Worm (Caenorhabditis elegans) whole organism, L4 larva: ENCODE data around the gene arx-5.

Source experiments
- D1046.2 ChIP-seq: fragments of 200-800 bp; sonication (Bioruptor generic); IDR thresholded peaks from 2 replicates; pipeline ENCODE4 v1.3.6; 2022; ENCODE audit warnings: missing genetic modification characterization, missing compliant biosample characterization
- F10B5.3 ChIP-seq: sonication (generic microtip); optimal IDR thresholded peaks from 2 replicates; lab custom pipeline; 2016; ENCODE audit warnings: mild to moderate bottlenecking, missing genetic modification characterization, missing compliant biosample characterization
- F26F4.8 ChIP-seq: fragments of 200-800 bp; sonication (Bioruptor generic); conservative IDR thresholded peaks from 2 replicates; pipeline ENCODE4 v1.3.6; 2022; ENCODE audit warnings: missing genetic modification characterization, missing compliant biosample characterization
- F49E8.2 ChIP-seq: sonication (generic microtip); optimal IDR thresholded peaks from 2 replicates; lab custom pipeline; 2016; ENCODE audit warnings: missing compliant biosample characterization, mild to moderate bottlenecking, missing genetic modification characterization, borderline replicate concordance
- T20F7.1 ChIP-seq: fragments of 200-800 bp; sonication (Bioruptor generic); optimal IDR thresholded peaks from 2 replicates; lab custom pipeline; 2018; ENCODE audit warnings: mild to moderate bottlenecking, missing genetic modification characterization, missing compliant biosample characterization
- Y105C5A.15 ChIP-seq: fragments of 200-800 bp; sonication (Bioruptor generic); IDR thresholded peaks from 2 replicates; pipeline ENCODE4 v1.3.6; 2022; ENCODE audit warnings: missing genetic modification characterization, missing compliant biosample characterization
- Y48G9A.11 ChIP-seq: fragments of 200-800 bp; sonication (Bioruptor generic); IDR thresholded peaks from 2 replicates; pipeline ENCODE4 v1.3.6; 2022; ENCODE audit warnings: missing genetic modification reagents, missing genetic modification characterization, missing compliant biosample characterization
- Y5F2A.4 ChIP-seq: fragments of 200-800 bp; sonication (Bioruptor generic); optimal IDR thresholded peaks from 2 replicates; lab custom pipeline; 2018; ENCODE audit warnings: mild to moderate bottlenecking, missing genetic modification characterization, missing compliant biosample characterization
- ama-1 ChIP-seq: fragments of 150-350 bp; optimal IDR thresholded peaks from 2 replicates; lab custom pipeline; 2014; ENCODE audit warnings: inconsistent platforms, mixed read lengths
- attf-4 ChIP-seq: sonication (generic microtip); optimal IDR thresholded peaks from 3 replicates; lab custom pipeline; 2017; ENCODE audit warnings: missing biosample characterization, missing genetic modification characterization
- ceh-28 ChIP-seq: fragments of 150-350 bp; optimal IDR thresholded peaks from 2 replicates; lab custom pipeline; 2014; ENCODE audit warnings: missing biosample characterization, missing genetic modification reagents, missing genetic modification characterization
- ctbp-1 ChIP-seq: fragments of 200-800 bp; sonication (Bioruptor generic); IDR thresholded peaks from 2 replicates; pipeline ENCODE4 v1.3.6; 2022; ENCODE audit warnings: missing genetic modification reagents, missing genetic modification characterization, missing compliant biosample characterization
- daf-12 ChIP-seq: fragments of 150-350 bp; optimal IDR thresholded peaks from 2 replicates; lab custom pipeline; 2014; ENCODE audit warnings: missing biosample characterization, missing genetic modification reagents, missing genetic modification characterization
- daf-8 ChIP-seq: fragments of 200-800 bp; sonication (Bioruptor generic); IDR thresholded peaks from 2 replicates; pipeline ENCODE4 v1.3.6; 2022; ENCODE audit warnings: missing genetic modification characterization, missing compliant biosample characterization
- dmd-9 ChIP-seq: fragments of 200-800 bp; sonication (Bioruptor generic); IDR thresholded peaks from 2 replicates; pipeline ENCODE4 v1.3.6; 2022; ENCODE audit warnings: missing genetic modification reagents, missing genetic modification characterization, missing compliant biosample characterization
- fkh-10 ChIP-seq: fragments of 150-350 bp; optimal IDR thresholded peaks from 2 replicates; lab custom pipeline; 2014; ENCODE audit warnings: missing biosample characterization, missing genetic modification reagents, missing genetic modification characterization
- fos-1 ChIP-seq: fragments of 150-350 bp; optimal IDR thresholded peaks from 2 replicates; lab custom pipeline; 2014; ENCODE audit warnings: missing biosample characterization, missing genetic modification characterization
- hlh-11 ChIP-seq: fragments of 200-800 bp; sonication (Bioruptor generic); optimal IDR thresholded peaks from 2 replicates; lab custom pipeline; 2018; ENCODE audit warnings: mild to moderate bottlenecking, missing genetic modification characterization, missing compliant biosample characterization
- hlh-30 ChIP-seq: sonication (generic microtip); optimal IDR thresholded peaks from 2 replicates; lab custom pipeline; 2017; ENCODE audit warnings: antibody characterized with exemption, mild to moderate bottlenecking, missing genetic modification characterization, missing compliant biosample characterization; ENCODE audit not compliant: insufficient read depth
- lim-7 ChIP-seq: fragments of 200-800 bp; sonication (Bioruptor generic); IDR thresholded peaks from 2 replicates; pipeline ENCODE4 v1.3.6; 2022; ENCODE audit warnings: missing genetic modification characterization, missing compliant biosample characterization
- lin-38 ChIP-seq: fragments of 200-800 bp; sonication (Bioruptor generic); IDR thresholded peaks from 2 replicates; pipeline ENCODE4 v1.3.6; 2022; ENCODE audit warnings: missing genetic modification reagents, missing genetic modification characterization, missing compliant biosample characterization
- lin-39 ChIP-seq: fragments of 150-350 bp; optimal IDR thresholded peaks from 2 replicates; lab custom pipeline; 2014; ENCODE audit warnings: missing biosample characterization, missing genetic modification reagents, missing genetic modification characterization
- madf-5 ChIP-seq, 2 experiments: fragments of 200-800 bp; sonication (Bioruptor generic); IDR thresholded peaks; 2 replicates each; pipeline ENCODE4 v1.3.6; 2022; ENCODE audit warnings: missing compliant biosample characterization in 2 of 2, missing genetic modification characterization in 2 of 2
- madf-9 ChIP-seq: fragments of 200-800 bp; sonication (Bioruptor generic); conservative IDR thresholded peaks from 2 replicates; pipeline ENCODE4 v1.3.6; 2022; ENCODE audit warnings: missing genetic modification reagents, missing genetic modification characterization, missing compliant biosample characterization
- mes-2 ChIP-seq: sonication (generic microtip); optimal IDR thresholded peaks from 2 replicates; lab custom pipeline; 2016; ENCODE audit warnings: missing genotype, mild to moderate bottlenecking, missing genetic modification characterization, missing compliant biosample characterization; ENCODE audit not compliant: poor library complexity, severe bottlenecking
- nhr-10 ChIP-seq: fragments of 150-350 bp; optimal IDR thresholded peaks from 2 replicates; lab custom pipeline; 2014; ENCODE audit warnings: missing biosample characterization, missing genetic modification characterization
- nhr-102 ChIP-seq: sonication (generic microtip); optimal IDR thresholded peaks from 2 replicates; lab custom pipeline; 2016; ENCODE audit warnings: mild to moderate bottlenecking, missing genetic modification characterization, moderate library complexity, missing compliant biosample characterization
- nhr-237 ChIP-seq: sonication (generic microtip); optimal IDR thresholded peaks from 2 replicates; lab custom pipeline; 2017; ENCODE audit warnings: missing biosample characterization, missing genetic modification characterization
- nhr-28 ChIP-seq: fragments of 150-350 bp; optimal IDR thresholded peaks from 2 replicates; lab custom pipeline; 2014; ENCODE audit warnings: missing biosample characterization, missing genetic modification characterization
- nhr-41 ChIP-seq: fragments of 200-800 bp; sonication (Bioruptor generic); IDR thresholded peaks from 2 replicates; pipeline ENCODE4 v1.3.6; 2022; ENCODE audit warnings: missing genetic modification reagents, missing genetic modification characterization, missing compliant biosample characterization
- nhr-6 ChIP-seq: fragments of 150-350 bp; optimal IDR thresholded peaks from 2 replicates; lab custom pipeline; 2014; ENCODE audit warnings: missing biosample characterization, missing genetic modification characterization
- pqm-1 ChIP-seq: sonication (generic microtip); optimal IDR thresholded peaks from 2 replicates; lab custom pipeline; 2017; ENCODE audit warnings: missing biosample characterization, missing genetic modification characterization
- saeg-2 ChIP-seq: fragments of 200-800 bp; sonication (Bioruptor generic); IDR thresholded peaks from 2 replicates; pipeline ENCODE4 v1.3.6; 2022; ENCODE audit warnings: missing genetic modification reagents, missing genetic modification characterization, missing compliant biosample characterization
- sdz-12 ChIP-seq: fragments of 200-800 bp; sonication (Bioruptor generic); optimal IDR thresholded peaks from 2 replicates; lab custom pipeline; 2018; ENCODE audit warnings: mild to moderate bottlenecking, missing genetic modification characterization, missing compliant biosample characterization
- skn-1 ChIP-seq: fragments of 150-350 bp; optimal IDR thresholded peaks from 2 replicates; lab custom pipeline; 2014; ENCODE audit warnings: missing biosample characterization, missing genetic modification characterization
- spr-3 ChIP-seq: fragments of 200-800 bp; sonication (Bioruptor generic); optimal IDR thresholded peaks from 2 replicates; lab custom pipeline; 2018; ENCODE audit warnings: mild to moderate bottlenecking, missing genetic modification characterization, missing compliant biosample characterization
- unc-62 ChIP-seq, 3 experiments: fragments of 150-350 bp in 1 of 3; sonication (generic microtip); optimal IDR thresholded peaks in 2 of 3; peaks in 1 of 3; 1 replicate in 1 of 3; 2 replicates in 2 of 3; lab custom pipeline; 2014 to 2017; ENCODE audit warnings: missing biosample characterization in 3 of 3, missing genetic modification characterization in 3 of 3, missing genetic modification reagents in 3 of 3, missing genotype in 1 of 3
- zag-1 ChIP-seq: fragments of 150-350 bp; optimal IDR thresholded peaks from 2 replicates; lab custom pipeline; 2014; ENCODE audit warnings: missing biosample characterization, missing genetic modification characterization
- zfp-3 ChIP-seq: fragments of 200-800 bp; sonication (Bioruptor generic); conservative IDR thresholded peaks from 2 replicates; pipeline ENCODE4 v1.3.6; 2022; ENCODE audit warnings: missing genetic modification reagents, missing genetic modification characterization, missing compliant biosample characterization
- ztf-11 ChIP-seq: fragments of 150-350 bp; optimal IDR thresholded peaks from 2 replicates; lab custom pipeline; 2014; ENCODE audit warnings: missing biosample characterization, missing genetic modification characterization
- ztf-7 ChIP-seq: fragments of 150-350 bp; optimal IDR thresholded peaks from 2 replicates; lab custom pipeline; 2014; ENCODE audit warnings: missing biosample characterization, missing genetic modification characterization

Gene arx-5

DNA sequence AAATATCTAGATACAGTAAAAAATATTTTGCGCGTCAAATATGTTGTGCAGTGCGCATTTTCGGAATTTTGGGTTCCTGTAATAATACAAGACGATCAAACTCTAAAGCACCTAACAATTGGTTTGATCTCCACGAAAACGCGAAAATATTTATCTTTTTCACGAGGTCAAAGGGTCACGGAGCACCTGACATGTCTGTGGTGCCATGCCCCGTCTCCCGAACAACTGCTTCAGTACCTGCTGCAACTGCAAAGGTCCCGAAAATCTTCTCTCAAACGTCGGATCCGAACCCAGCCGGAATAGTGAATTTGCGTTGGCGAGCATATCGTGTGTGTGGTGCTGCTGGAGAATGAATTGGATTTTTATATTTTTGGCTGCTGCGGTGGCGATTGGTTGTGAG lies 2.0 kb upstream of the arx-5 start, which contains the start of the genes Y37D8A.2 and Y37D8A.25:
TSS of gene Y37D8A.2 (plus strand) at position 285 of the 400 bp plus-strand sequence.
TSS of gene Y37D8A.25 (minus strand) at position 345 of the 400 bp plus-strand sequence.
- TF ChIP-seq daf-8 (GFP tag; lab: Robert Waterston, UW) (no peak), attf-4 (tag; lab: Kevin White, UChicago) (no peak), zag-1 (tag; lab: Kevin White, UChicago) (no peak), unc-62 (GFP tag; optimal IDR thresholded peaks at IDR 0.05 in 1 of 2; lab: Kevin White, UChicago) (no peak), unc-62 (tag; optimal IDR thresholded peaks at IDR 0.05; lab: Kevin White, UChicago) (no peak), madf-9 (GFP tag; lab: Robert Waterston, UW) (no peak), Y105C5A.15 (GFP tag; lab: Robert Waterston, UW) (no peak), spr-3 (no peak), ctbp-1 (GFP tag; lab: Robert Waterston, UW) (no peak), skn-1 (tag; lab: Kevin White, UChicago) (no peak), nhr-102 (tag; lab: Kevin White, UChicago) (no peak), nhr-28 (tag; lab: Kevin White, UChicago) (no peak), T20F7.1 (GFP tag; lab: Kevin White, UChicago) (no peak), nhr-41 (GFP tag; lab: Robert Waterston, UW) (no peak)

DNA sequence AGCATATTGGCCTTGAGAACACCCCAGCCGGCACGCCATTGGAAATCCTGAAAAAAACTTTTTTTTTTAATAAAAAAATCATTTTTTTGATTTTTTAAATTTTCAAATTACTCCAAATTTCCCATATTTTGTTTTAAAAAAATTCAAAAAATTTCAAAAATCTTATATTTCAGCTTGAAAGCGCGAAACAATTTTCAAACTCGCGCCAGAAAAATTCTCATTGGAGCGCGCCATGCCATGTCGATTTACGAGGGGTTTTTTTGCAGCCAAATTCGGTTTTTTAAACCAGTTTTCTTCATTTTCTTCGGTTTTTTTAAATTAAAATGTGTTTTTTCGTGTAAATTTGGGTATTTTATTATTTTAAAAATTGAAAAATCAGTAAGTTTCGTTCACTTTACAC lies 1.2 kb upstream of the arx-5 start:
- TF ChIP-seq madf-9 (GFP tag; lab: Robert Waterston, UW): no peak
- TF ChIP-seq lin-38 (GFP tag; lab: Robert Waterston, UW): peak; percentile 38
- no peak for TF ChIP-seq ztf-7 (tag; lab: Kevin White, UChicago)
- no peak for TF ChIP-seq nhr-10
- TF ChIP-seq lin-39: no peak
- no peak for TF ChIP-seq sdz-12 (GFP tag; lab: Kevin White, UChicago)
- TF ChIP-seq ztf-11: no peak

DNA sequence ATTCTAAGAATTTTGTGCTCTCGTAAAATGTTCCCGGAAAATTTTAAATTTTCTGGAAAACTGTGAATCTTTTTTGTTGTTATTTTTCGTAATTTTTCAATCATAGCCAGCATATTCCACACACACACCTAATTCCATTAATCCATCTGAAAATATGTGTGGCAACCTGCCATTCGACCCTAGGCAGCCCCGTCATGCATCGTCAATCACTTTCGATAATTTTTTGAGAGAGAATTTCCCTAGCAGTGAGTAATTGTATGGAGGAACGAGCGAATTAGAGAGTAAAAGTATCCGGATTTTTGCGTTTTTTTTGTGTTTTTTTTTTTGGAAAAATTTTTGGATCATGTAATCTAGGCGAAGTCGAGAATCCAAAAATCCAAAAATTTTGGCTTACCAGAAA lies 4.7 kb downstream of the arx-5 start, which contains the start of gene BE10.4:
TSS of gene BE10.4 (plus strand) at position 301 of the 400 bp plus-strand sequence.
- no peak for TF ChIP-seq fkh-10 (GFP tag; lab: Kevin White, UChicago)
- no peak for TF ChIP-seq F49E8.2

DNA sequence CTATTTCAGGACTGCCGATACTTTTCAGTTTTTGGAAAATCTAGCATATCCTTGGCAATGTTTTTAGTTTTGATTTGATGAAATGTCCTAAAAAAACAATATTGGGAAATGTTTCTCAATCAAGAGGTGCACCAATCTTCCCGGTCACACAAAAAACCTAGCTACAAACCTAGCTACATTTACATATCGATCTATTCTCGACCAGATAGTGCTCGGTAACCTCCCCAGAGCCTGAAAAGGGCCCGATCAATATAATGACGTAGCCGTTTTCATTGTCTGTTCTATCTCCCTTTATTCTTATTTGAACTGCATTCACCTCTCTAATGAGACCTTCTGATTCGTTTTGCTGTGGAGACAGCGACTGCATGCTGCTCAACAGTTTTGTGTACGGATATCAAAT lies 10.2 kb downstream of the arx-5 start, which contains the start of gene BE10.3:
TSS of gene BE10.3 (plus strand) at position 301 of the 400 bp plus-strand sequence.
- no peak for TF ChIP-seq nhr-41 (GFP tag; lab: Robert Waterston, UW)
- TF ChIP-seq ceh-28: no peak
- no peak for TF ChIP-seq hlh-30
- no peak for TF ChIP-seq Y48G9A.11 (GFP tag; lab: Robert Waterston, UW)
- no peak for TF ChIP-seq F49E8.2
- no peak for TF ChIP-seq nhr-102 (tag; lab: Kevin White, UChicago)
- TF ChIP-seq fos-1 (tag; lab: Kevin White, UChicago): no peak
- no peak for TF ChIP-seq dmd-9
- no peak for TF ChIP-seq lim-7 (GFP tag; lab: Robert Waterston, UW)
- no peak for TF ChIP-seq Y5F2A.4 (GFP tag; lab: Kevin White, UChicago)
- no peak for TF ChIP-seq hlh-11

DNA sequence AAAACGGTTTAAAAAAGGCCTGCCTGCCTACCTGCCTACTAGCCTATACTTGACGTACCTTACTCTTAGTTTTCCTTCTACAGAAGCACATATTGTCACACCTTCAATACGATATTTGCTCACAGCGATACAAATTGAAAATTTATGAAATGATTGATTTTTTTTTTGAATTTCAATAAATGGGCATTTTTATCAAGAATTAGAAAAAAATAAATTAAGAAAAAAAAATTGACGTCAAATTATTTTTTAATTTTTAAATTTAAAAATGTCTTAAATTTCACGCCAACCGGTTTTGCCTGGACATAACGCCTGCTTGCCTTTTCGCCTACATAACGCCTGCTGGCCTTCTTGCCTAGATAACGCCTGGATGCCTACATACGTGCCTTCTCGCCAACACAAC lies 11.2 kb downstream of the arx-5 start, which contains the start of gene BE10.5:
TSS of gene BE10.5 (minus strand) at position 101 of the 400 bp plus-strand sequence.
- TF ChIP-seq nhr-237 (tag; lab: Kevin White, UChicago): no peak
- TF ChIP-seq daf-12 (tag; lab: Kevin White, UChicago): no peak
- no peak for TF ChIP-seq daf-8 (GFP tag; lab: Robert Waterston, UW)
- no peak for TF ChIP-seq pqm-1 (tag; lab: Kevin White, UChicago)
- TF ChIP-seq nhr-6: no peak
- TF ChIP-seq madf-5 (GFP tag; IDR thresholded peaks at IDR 0.05; lab: Robert Waterston, UW): no peak
- TF ChIP-seq mes-2 (tag; lab: Kevin White, UChicago): no peak
- no peak for TF ChIP-seq ama-1 (lab: Kevin White, UChicago)
- TF ChIP-seq saeg-2: no peak
- TF ChIP-seq ctbp-1 (GFP tag; lab: Robert Waterston, UW): no peak
- no peak for TF ChIP-seq zfp-3
- TF ChIP-seq F26F4.8: no peak
- no peak for TF ChIP-seq F10B5.3 (tag; lab: Kevin White, UChicago)
- no peak for TF ChIP-seq D1046.2 (GFP tag; lab: Robert Waterston, UW)
- TF ChIP-seq Y5F2A.4 (GFP tag; lab: Kevin White, UChicago): no peak
